Fruit fly (Drosophila melanogaster) whole organism: ENCODE data around the gene CG4596.

ENCODE experiments used
- pan ChIP-seq: fragments of >200 bp; optimal IDR thresholded peaks from 2 replicates; lab custom pipeline; 2017
- usp ChIP-seq: fragments of >200 bp; optimal IDR thresholded peaks from 2 replicates; lab custom pipeline; 2017; ENCODE audit warnings: missing biosample characterization, missing genetic modification characterization, mixed read lengths

DNA sequence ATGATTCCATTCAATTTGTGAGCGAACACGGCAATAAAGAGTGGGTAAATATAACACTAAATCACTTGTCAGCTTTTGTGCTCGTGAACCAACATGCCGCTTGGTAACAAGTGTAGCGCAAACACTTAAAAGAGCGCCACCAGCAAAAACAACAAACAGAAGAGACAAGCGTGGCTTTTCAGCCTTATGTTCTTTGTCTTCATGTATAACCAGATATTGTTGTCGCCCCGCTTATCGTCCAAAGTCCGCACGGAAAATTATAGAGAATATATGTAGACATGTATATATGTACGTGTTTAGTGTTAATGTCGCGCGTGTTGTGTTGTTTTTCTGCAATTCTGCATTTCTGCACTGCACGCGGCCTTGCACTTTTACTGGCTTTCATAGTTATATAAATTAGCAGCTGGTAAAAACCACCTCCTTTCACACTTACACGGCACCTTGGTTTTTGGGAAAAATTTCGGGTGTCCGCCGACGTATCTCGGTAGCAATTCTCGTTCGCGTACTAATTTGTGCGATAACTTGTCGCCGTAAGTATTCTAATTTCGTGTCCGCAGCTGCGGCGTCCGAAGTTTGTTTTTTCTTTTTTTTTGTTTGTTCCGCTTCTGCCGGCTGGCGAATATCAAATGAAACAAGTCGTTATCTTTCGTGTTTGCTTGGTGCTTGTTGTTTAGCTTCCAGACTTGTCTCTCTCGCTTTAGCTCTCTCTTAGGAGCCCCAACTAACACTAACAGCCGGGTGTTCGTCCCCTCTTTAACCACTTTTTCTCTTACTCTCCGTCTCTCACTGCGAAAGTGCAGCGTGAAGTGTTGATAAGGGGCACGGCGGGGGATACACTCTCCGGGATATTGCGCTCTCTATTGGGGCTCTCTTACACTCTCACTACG is 16.0 kb downstream of the CG4596 start:
- no peak for TF ChIP-seq usp (GFP tag; lab: Kevin White, UChicago)
- TF ChIP-seq pan, result no peak
